Worm (Caenorhabditis elegans) whole organism, L4 larva: ENCODE measurements around the gene F21G4.1.
A peak's percentile ranks its signal among the peaks of the same experiment; 100 is the strongest.

Experiments
- F44E2.7 ChIP-seq: fragments of 200-800 bp; sonication (Bioruptor generic); IDR thresholded peaks from 2 replicates; pipeline ENCODE4 v2.1.2; 2022; ENCODE audit warnings: missing genetic modification characterization, missing compliant biosample characterization
- R02D3.7 ChIP-seq: fragments of 150-350 bp; sonication (generic microtip); optimal IDR thresholded peaks from 3 replicates; lab custom pipeline; 2014; ENCODE audit warnings: missing biosample characterization, missing genetic modification characterization
- Y48G9A.11 ChIP-seq: fragments of 200-800 bp; sonication (Bioruptor generic); IDR thresholded peaks from 2 replicates; pipeline ENCODE4 v1.3.6; 2022; ENCODE audit warnings: missing genetic modification reagents, missing genetic modification characterization, missing compliant biosample characterization
- Y75B8A.6 ChIP-seq: fragments of 200-800 bp; sonication (Bioruptor generic); IDR thresholded peaks from 2 replicates; pipeline ENCODE4 v1.3.6; 2022; ENCODE audit warnings: missing genetic modification reagents, missing genetic modification characterization, missing compliant biosample characterization
- aha-1 ChIP-seq: fragments of 150-350 bp; peaks from one replicate; lab custom pipeline; 2014; ENCODE audit warnings: missing biosample characterization, missing genetic modification characterization
- ama-1 ChIP-seq: fragments of 150-350 bp; optimal IDR thresholded peaks from 2 replicates; lab custom pipeline; 2014; ENCODE audit warnings: inconsistent platforms, mixed read lengths
- attf-4 ChIP-seq: sonication (generic microtip); optimal IDR thresholded peaks from 3 replicates; lab custom pipeline; 2017; ENCODE audit warnings: missing biosample characterization, missing genetic modification characterization
- ces-1 ChIP-seq: fragments of 150-350 bp; sonication (generic microtip); optimal IDR thresholded peaks from 4 replicates; lab custom pipeline; 2014; ENCODE audit warnings: missing biosample characterization, missing genetic modification reagents, missing genetic modification characterization
- ctbp-1 ChIP-seq: fragments of 200-800 bp; sonication (Bioruptor generic); IDR thresholded peaks from 2 replicates; pipeline ENCODE4 v1.3.6; 2022; ENCODE audit warnings: missing genetic modification reagents, missing genetic modification characterization, missing compliant biosample characterization
- daf-16 ChIP-seq, 3 experiments: sonication (generic microtip); optimal IDR thresholded peaks; 2 replicates each; lab custom pipeline; 2016 to 2017; ENCODE audit warnings: missing genetic modification characterization in 3 of 3, missing genetic modification reagents in 3 of 3, mild to moderate bottlenecking in 2 of 3, missing compliant biosample characterization in 2 of 3, missing biosample characterization in 1 of 3, moderate library complexity in 1 of 3
- daf-19 ChIP-seq: fragments of 200-800 bp; sonication (Bioruptor generic); conservative IDR thresholded peaks from 2 replicates; pipeline ENCODE4 v1.3.6; 2022; ENCODE audit warnings: missing genetic modification characterization, missing compliant biosample characterization
- dmd-6 ChIP-seq: fragments of 200-800 bp; sonication (Bioruptor generic); IDR thresholded peaks from 2 replicates; pipeline ENCODE4 v1.3.6; 2022; ENCODE audit warnings: missing genetic modification reagents, missing genetic modification characterization, missing compliant biosample characterization
- dmd-8 ChIP-seq: fragments of 200-800 bp; sonication (Bioruptor generic); IDR thresholded peaks from 2 replicates; pipeline ENCODE4 v1.3.6; 2022; ENCODE audit warnings: missing genetic modification characterization, missing compliant biosample characterization
- fkh-10 ChIP-seq: fragments of 150-350 bp; optimal IDR thresholded peaks from 2 replicates; lab custom pipeline; 2014; ENCODE audit warnings: missing biosample characterization, missing genetic modification reagents, missing genetic modification characterization
- hif-1 ChIP-seq, 2 experiments: sonication (generic microtip); optimal IDR thresholded peaks; 2 replicates each; lab custom pipeline; 2016 to 2017; ENCODE audit warnings: missing compliant biosample characterization in 2 of 2, missing genetic modification characterization in 2 of 2, missing genetic modification reagents in 2 of 2, missing genotype in 2 of 2, mild to moderate bottlenecking in 1 of 2
- hlh-11 ChIP-seq: fragments of 200-800 bp; sonication (Bioruptor generic); optimal IDR thresholded peaks from 2 replicates; lab custom pipeline; 2018; ENCODE audit warnings: mild to moderate bottlenecking, missing genetic modification characterization, missing compliant biosample characterization
- jun-1 ChIP-seq: fragments of 150-350 bp; optimal IDR thresholded peaks from 2 replicates; lab custom pipeline; 2014; ENCODE audit warnings: missing biosample characterization, missing genetic modification reagents, missing genetic modification characterization
- lin-1 ChIP-seq: fragments of 200-800 bp; sonication (Bioruptor generic); IDR thresholded peaks from 2 replicates; pipeline ENCODE4 v1.3.6; 2022; ENCODE audit warnings: missing genetic modification reagents, missing genetic modification characterization, missing compliant biosample characterization
- lin-13 ChIP-seq: fragments of 150-350 bp; optimal IDR thresholded peaks from 2 replicates; lab custom pipeline; 2014; ENCODE audit warnings: missing biosample characterization, missing genetic modification reagents, missing genetic modification characterization
- lsy-2 ChIP-seq, 2 experiments: fragments of 150-350 bp in 1 of 2; sonication (generic microtip) in 1 of 2; optimal IDR thresholded peaks; 2 replicates each; lab custom pipeline; 2014 to 2017; ENCODE audit warnings: missing biosample characterization in 2 of 2, missing genetic modification characterization in 2 of 2
- mdl-1 ChIP-seq, 2 experiments: fragments of 150-350 bp in 1 of 2; sonication (generic microtip) in 1 of 2; optimal IDR thresholded peaks; 2 replicates each; lab custom pipeline; 2014 to 2017; ENCODE audit warnings: missing biosample characterization in 2 of 2, missing genetic modification characterization in 2 of 2
- mep-1 ChIP-seq: fragments of 150-350 bp; sonication (generic microtip); optimal IDR thresholded peaks from 3 replicates; lab custom pipeline; 2014; ENCODE audit warnings: missing biosample characterization, missing genetic modification characterization
- mes-2 ChIP-seq: sonication (generic microtip); optimal IDR thresholded peaks from 2 replicates; lab custom pipeline; 2016; ENCODE audit warnings: missing genotype, mild to moderate bottlenecking, missing genetic modification characterization, missing compliant biosample characterization; ENCODE audit not compliant: poor library complexity, severe bottlenecking
- mxl-2 ChIP-seq: fragments of 200-800 bp; sonication (Bioruptor generic); conservative IDR thresholded peaks from 2 replicates; pipeline ENCODE4 v1.3.6; 2022; ENCODE audit warnings: missing genetic modification reagents, missing genetic modification characterization, missing compliant biosample characterization
- mxl-3 ChIP-seq: fragments of 200-800 bp; sonication (Bioruptor generic); optimal IDR thresholded peaks from 2 replicates; lab custom pipeline; 2018; ENCODE audit warnings: mild to moderate bottlenecking, missing genetic modification characterization, missing compliant biosample characterization
- nhr-28 ChIP-seq: fragments of 150-350 bp; optimal IDR thresholded peaks from 2 replicates; lab custom pipeline; 2014; ENCODE audit warnings: missing biosample characterization, missing genetic modification characterization
- nhr-48 ChIP-seq: sonication (generic microtip); optimal IDR thresholded peaks from 2 replicates; lab custom pipeline; 2016; ENCODE audit warnings: mild to moderate bottlenecking, missing genetic modification characterization, missing compliant biosample characterization
- nhr-6 ChIP-seq: fragments of 150-350 bp; optimal IDR thresholded peaks from 2 replicates; lab custom pipeline; 2014; ENCODE audit warnings: missing biosample characterization, missing genetic modification characterization
- pha-4 ChIP-seq, 2 experiments: fragments of 150-350 bp in 1 of 2; fragments of 200-800 bp in 1 of 2; sonication (Bioruptor generic) in 1 of 2; IDR thresholded peaks in 1 of 2; optimal IDR thresholded peaks in 1 of 2; 2 replicates each; pipeline versions ENCODE4 v1.3.6 to Lab custom; 2014 to 2022; ENCODE audit warnings: missing genetic modification characterization in 2 of 2, missing genetic modification reagents in 2 of 2, missing biosample characterization in 1 of 2, missing compliant biosample characterization in 1 of 2
- pqm-1 ChIP-seq: sonication (generic microtip); optimal IDR thresholded peaks from 2 replicates; lab custom pipeline; 2017; ENCODE audit warnings: missing biosample characterization, missing genetic modification characterization
- saeg-2 ChIP-seq: fragments of 200-800 bp; sonication (Bioruptor generic); IDR thresholded peaks from 2 replicates; pipeline ENCODE4 v1.3.6; 2022; ENCODE audit warnings: missing genetic modification reagents, missing genetic modification characterization, missing compliant biosample characterization
- skn-1 ChIP-seq: fragments of 150-350 bp; optimal IDR thresholded peaks from 2 replicates; lab custom pipeline; 2014; ENCODE audit warnings: missing biosample characterization, missing genetic modification characterization
- snpc-4 ChIP-seq: fragments of 150-350 bp; optimal IDR thresholded peaks from 2 replicates; lab custom pipeline; 2014; ENCODE audit warnings: missing biosample characterization, missing genetic modification characterization
- spr-3 ChIP-seq: fragments of 200-800 bp; sonication (Bioruptor generic); optimal IDR thresholded peaks from 2 replicates; lab custom pipeline; 2018; ENCODE audit warnings: mild to moderate bottlenecking, missing genetic modification characterization, missing compliant biosample characterization
- unc-39 ChIP-seq: sonication (generic microtip); optimal IDR thresholded peaks from 2 replicates; lab custom pipeline; 2017; ENCODE audit warnings: missing biosample characterization, missing genetic modification characterization
- zfp-2 ChIP-seq: sonication (generic microtip); optimal IDR thresholded peaks from 2 replicates; lab custom pipeline; 2016; ENCODE audit warnings: mild to moderate bottlenecking, missing genetic modification characterization, missing compliant biosample characterization
- ztf-7 ChIP-seq: fragments of 150-350 bp; optimal IDR thresholded peaks from 2 replicates; lab custom pipeline; 2014; ENCODE audit warnings: missing biosample characterization, missing genetic modification characterization

F21G4.1 gene

ce11 chrX:9892323-9892722 is at the start of gene F21G4.1:
F21G4.1 (minus strand) TSS chrX:9892328.
- TF ChIP-seq lin-1 (GFP tag; lab: Robert Waterston, UW) (no peak), nhr-48 (tag; lab: Kevin White, UChicago) (no peak), fkh-10 (GFP tag; lab: Kevin White, UChicago) (no peak), zfp-2 (tag; lab: Kevin White, UChicago) (no peak), unc-39 (no peak), nhr-6 (tag; lab: Kevin White, UChicago) (peak; percentile 72), aha-1 (tag; lab: Kevin White, UChicago) (peak; percentile 82), ztf-7 (no peak), nhr-28 (tag; lab: Kevin White, UChicago) (peak; percentile 26), F44E2.7 (GFP tag; lab: Robert Waterston, UW) (no peak), skn-1 (tag; lab: Kevin White, UChicago) (no peak), mxl-2 (GFP tag; lab: Robert Waterston, UW) (no peak), ama-1 (lab: Kevin White, UChicago) (no peak), dmd-6 (GFP tag; lab: Robert Waterston, UW) (peak; percentile 26; the same call in 1 of the 2 replicates), dmd-8 (GFP tag; lab: Robert Waterston, UW) (no peak), daf-16 (GFP tag; optimal IDR thresholded peaks at IDR 0.05; lab: Kevin White, UChicago) (no peak), daf-16 (tag; optimal IDR thresholded peaks at IDR 0.05; lab: Kevin White, UChicago) (peak; percentile 76), pha-4 (GFP tag; IDR thresholded peaks at IDR 0.05; lab: Robert Waterston, UW) (no peak), pha-4 (tag; optimal IDR thresholded peaks at IDR 0.05; lab: Kevin White, UChicago) (peak; percentile 61), mep-1 (tag; lab: Kevin White, UChicago) (no peak), pqm-1 (tag; lab: Kevin White, UChicago) (peak; percentile 71), ces-1 (no peak), snpc-4 (tag; lab: Kevin White, UChicago) (no peak), R02D3.7 (tag; lab: Kevin White, UChicago) (no peak), hlh-11 (peak; percentile 35), hif-1 (tag; optimal IDR thresholded peaks at IDR 0.05; lab: Kevin White, UChicago) (no peak), saeg-2 (GFP tag; lab: Robert Waterston, UW) (no peak), jun-1 (no peak), ctbp-1 (GFP tag; lab: Robert Waterston, UW) (no peak), mdl-1 (tag; optimal IDR thresholded peaks at IDR 0.05; lab: Kevin White, UChicago) (peak in 1 of 2 experiments; percentile 4), Y48G9A.11 (GFP tag; lab: Robert Waterston, UW) (no peak), spr-3 (GFP tag; lab: Kevin White, UChicago) (no peak), lsy-2 (tag; optimal IDR thresholded peaks at IDR 0.05; lab: Kevin White, UChicago) (no peak), attf-4 (tag; lab: Kevin White, UChicago) (no peak), lin-13 (GFP tag; lab: Kevin White, UChicago) (no peak)

- TF ChIP-seq R02D3.7 (tag; lab: Kevin White, UChicago) (no peak), Y75B8A.6 (GFP tag; lab: Robert Waterston, UW) (no peak), mxl-3 (peak; percentile 8), mes-2 (tag; lab: Kevin White, UChicago) (peak; percentile 13), aha-1 (tag; lab: Kevin White, UChicago) (peak; percentile 85)
Observed at ce11 chrX:9941379-9941778, 49.3 kb upstream of the F21G4.1 start.

ce11 chrX:9940524-9940923 is 48.4 kb upstream of the F21G4.1 start:
- no peak for TF ChIP-seq daf-19 (GFP tag; lab: Robert Waterston, UW)
- no peak for TF ChIP-seq daf-16 (GFP tag; optimal IDR thresholded peaks at IDR 0.05; lab: Kevin White, UChicago)
- peak; percentile 36 for TF ChIP-seq daf-16 (tag; optimal IDR thresholded peaks at IDR 0.05; lab: Kevin White, UChicago)
- TF ChIP-seq nhr-6 (tag; lab: Kevin White, UChicago): peak; percentile 66
- TF ChIP-seq pha-4 (GFP tag; IDR thresholded peaks at IDR 0.05; lab: Robert Waterston, UW): no peak
- peak; percentile 82 for TF ChIP-seq pha-4 (tag; optimal IDR thresholded peaks at IDR 0.05; lab: Kevin White, UChicago)
